Fruit fly (Drosophila melanogaster) whole organism, embryonic: ENCODE data around the gene Prx4.

Experiments
- ATbp ChIP-seq: fragments of 200-800 bp; sonication (Bioruptor generic); optimal IDR thresholded peaks from 2 replicates; lab custom pipeline; 2017; ENCODE audit warnings: missing biosample characterization, mild to moderate bottlenecking, missing genetic modification characterization, missing genetic modification reagents
- Atf3 ChIP-seq: fragments of 200-800 bp; sonication (Bioruptor generic); optimal IDR thresholded peaks from 3 replicates; lab custom pipeline; 2016; ENCODE audit warnings: missing biosample characterization, missing genetic modification characterization
- B-H1 ChIP-seq: fragments of 200-800 bp; sonication (Bioruptor generic); IDR thresholded peaks from 3 replicates; pipeline ENCODE4 v1.3.6; 2022; ENCODE audit warnings: missing biosample characterization, missing genetic modification characterization
- Bgb ChIP-seq: fragments of 200-800 bp; sonication (Bioruptor generic); IDR thresholded peaks from 2 replicates; pipeline ENCODE4 v1.3.6; 2022; ENCODE audit warnings: missing biosample characterization, missing genetic modification characterization; ENCODE audit not compliant: partially characterized antibody
- CG10147 ChIP-seq: fragments of 200-800 bp; sonication (Bioruptor generic); optimal IDR thresholded peaks from 2 replicates; lab custom pipeline; 2019; ENCODE audit warnings: missing biosample characterization, mild to moderate bottlenecking, missing genetic modification characterization, moderate library complexity
- CG10565 ChIP-seq: fragments of 200-800 bp; sonication (Bioruptor generic); optimal IDR thresholded peaks from 3 replicates; lab custom pipeline; 2016; ENCODE audit warnings: missing biosample characterization, mild to moderate bottlenecking, missing genetic modification characterization
- CG1233 ChIP-seq: fragments of 200-800 bp; sonication (Bioruptor generic); optimal IDR thresholded peaks from 4 replicates; lab custom pipeline; 2018; ENCODE audit warnings: missing biosample characterization, mild to moderate bottlenecking, missing genetic modification characterization
- CG16863 ChIP-seq: fragments of 200-800 bp; sonication (Bioruptor generic); optimal IDR thresholded peaks from 3 replicates; lab custom pipeline; 2016; ENCODE audit warnings: missing biosample characterization, missing genetic modification characterization
- CG18619 ChIP-seq: fragments of 200-800 bp; sonication (Bioruptor generic); optimal IDR thresholded peaks from 3 replicates; lab custom pipeline; 2017; ENCODE audit warnings: missing biosample characterization, mild to moderate bottlenecking, missing genetic modification characterization
- CG2678 ChIP-seq: fragments of 200-800 bp; sonication (Bioruptor generic); optimal IDR thresholded peaks from 3 replicates; lab custom pipeline; 2019; ENCODE audit warnings: missing biosample characterization, mild to moderate bottlenecking, missing genetic modification characterization, moderate library complexity
- CG2889 ChIP-seq: fragments of 200-800 bp; sonication (Bioruptor generic); IDR thresholded peaks from 3 replicates; pipeline ENCODE4 v1.3.6; 2022; ENCODE audit warnings: missing biosample characterization, missing genetic modification characterization
- CG34422 ChIP-seq: fragments of 200-800 bp; sonication (Bioruptor generic); IDR thresholded peaks from 3 replicates; pipeline ENCODE4 v1.3.6; 2022; ENCODE audit warnings: missing biosample characterization, missing genetic modification characterization
- CG4424 ChIP-seq: fragments of 200-800 bp; sonication (Bioruptor generic); optimal IDR thresholded peaks from 3 replicates; lab custom pipeline; 2016; ENCODE audit warnings: missing biosample characterization, missing genetic modification characterization
- CG4854 ChIP-seq: fragments of 200-800 bp; sonication (Bioruptor generic); optimal IDR thresholded peaks from 2 replicates; lab custom pipeline; 2016; ENCODE audit warnings: missing biosample characterization, missing genetic modification characterization, inconsistent platforms
- CG7928 ChIP-seq: fragments of 200-800 bp; sonication (Bioruptor generic); optimal IDR thresholded peaks from 2 replicates; lab custom pipeline; 2017; ENCODE audit warnings: missing biosample characterization, mild to moderate bottlenecking, missing genetic modification characterization
- CG8924 ChIP-seq: fragments of 200-800 bp; optimal IDR thresholded peaks from 3 replicates; lab custom pipeline; 2019; ENCODE audit warnings: missing biosample characterization, mild to moderate bottlenecking, missing genetic modification characterization, moderate library complexity
- CG9817 ChIP-seq: fragments of 200-800 bp; sonication (Bioruptor generic); optimal IDR thresholded peaks from 2 replicates; lab custom pipeline; 2018; ENCODE audit warnings: missing biosample characterization, mild to moderate bottlenecking, missing genetic modification characterization, moderate library complexity
- Camta ChIP-seq: fragments of 200-800 bp; sonication (Bioruptor generic); optimal IDR thresholded peaks from 2 replicates; lab custom pipeline; 2016; ENCODE audit warnings: missing biosample characterization, missing genetic modification characterization
- Dip3 ChIP-seq: fragments of 200-800 bp; sonication (Bioruptor generic); optimal IDR thresholded peaks from 3 replicates; lab custom pipeline; 2016; ENCODE audit warnings: missing biosample characterization, missing genetic modification characterization
- Dll ChIP-seq: fragments of 200-800 bp; sonication (Bioruptor generic); IDR thresholded peaks from 4 replicates; pipeline ENCODE4 v1.3.6; 2022; ENCODE audit warnings: missing biosample characterization, missing genetic modification characterization; ENCODE audit not compliant: partially characterized antibody
- E2f1 ChIP-seq: fragments of 200-800 bp; sonication (Bioruptor generic); IDR thresholded peaks from 2 replicates; pipeline ENCODE4 v1.3.6; 2022; ENCODE audit warnings: missing biosample characterization, missing genetic modification characterization
- ERR ChIP-seq: fragments of 200-800 bp; sonication (Bioruptor generic); optimal IDR thresholded peaks from 2 replicates; lab custom pipeline; 2016; ENCODE audit warnings: missing biosample characterization, missing genetic modification characterization
- Hand ChIP-seq: fragments of 200-800 bp; sonication (Bioruptor generic); optimal IDR thresholded peaks from 2 replicates; lab custom pipeline; 2017; ENCODE audit warnings: mild to moderate bottlenecking, missing biosample characterization, missing genetic modification reagents, missing genetic modification characterization
- Hr39 ChIP-seq: fragments of >200 bp; optimal IDR thresholded peaks from 2 replicates; lab custom pipeline; 2017
- Hr51 ChIP-seq, 2 experiments: fragments of 200-800 bp; sonication (Bioruptor generic); optimal IDR thresholded peaks; 2 replicates in 1 of 2; 3 replicates in 1 of 2; lab custom pipeline; 2016 to 2018; ENCODE audit warnings: missing biosample characterization in 2 of 2, missing genetic modification characterization in 2 of 2, mild to moderate bottlenecking in 1 of 2, moderate library complexity in 1 of 2
- NK7.1 ChIP-seq: fragments of 200-800 bp; sonication (Bioruptor generic); optimal IDR thresholded peaks from 3 replicates; lab custom pipeline; 2016; ENCODE audit warnings: missing biosample characterization, missing genetic modification characterization
- Neu2 ChIP-seq: fragments of 200-800 bp; sonication (Bioruptor generic); optimal IDR thresholded peaks from 3 replicates; lab custom pipeline; 2016; ENCODE audit warnings: missing biosample characterization, missing genetic modification characterization, borderline replicate concordance
- Nf-YA ChIP-seq: fragments of 200-800 bp; sonication (Bioruptor generic); IDR thresholded peaks from 2 replicates; pipeline ENCODE4 v1.3.6; 2022; ENCODE audit warnings: missing biosample characterization, missing genetic modification characterization
- Oli ChIP-seq: fragments of 200-800 bp; sonication (Bioruptor generic); optimal IDR thresholded peaks from 2 replicates; lab custom pipeline; 2018; ENCODE audit warnings: missing biosample characterization, mild to moderate bottlenecking, missing genetic modification characterization, moderate library complexity
- Poxn ChIP-seq: fragments of 200-800 bp; sonication (Bioruptor generic); IDR thresholded peaks from 2 replicates; pipeline ENCODE4 v1.3.6; 2022; ENCODE audit warnings: missing biosample characterization, missing genetic modification characterization
- Ptx1 ChIP-seq: fragments of 200-800 bp; sonication (Bioruptor generic); IDR thresholded peaks from 2 replicates; pipeline ENCODE4 v1.3.6; 2022; ENCODE audit warnings: missing biosample characterization, missing genetic modification characterization
- Side ChIP-seq: fragments of 200-800 bp; sonication (Bioruptor generic); optimal IDR thresholded peaks from 2 replicates; lab custom pipeline; 2016; ENCODE audit warnings: missing biosample characterization, missing genetic modification characterization
- Xbp1 ChIP-seq: fragments of 200-800 bp; sonication (Bioruptor generic); optimal IDR thresholded peaks from 3 replicates; lab custom pipeline; 2016; ENCODE audit warnings: missing biosample characterization, mild to moderate bottlenecking, missing genetic modification characterization
- al ChIP-seq: fragments of 200-800 bp; sonication (Bioruptor generic); IDR thresholded peaks from 2 replicates; pipeline ENCODE4 v1.3.6; 2022; ENCODE audit warnings: missing biosample characterization, missing genetic modification characterization
- corto ChIP-seq: fragments of 200-800 bp; sonication (Bioruptor generic); optimal IDR thresholded peaks from 2 replicates; lab custom pipeline; 2016; ENCODE audit warnings: missing biosample characterization, mild to moderate bottlenecking, missing genetic modification characterization, moderate library complexity
- cwo ChIP-seq: fragments of 200-800 bp; sonication (Bioruptor generic); optimal IDR thresholded peaks from 3 replicates; lab custom pipeline; 2017; ENCODE audit warnings: missing biosample characterization, missing genetic modification characterization, mild to moderate bottlenecking, moderate library complexity, missing genetic modification reagents
- dati ChIP-seq: fragments of 200-800 bp; sonication (Bioruptor generic); IDR thresholded peaks from 2 replicates; pipeline ENCODE4 v1.3.6; 2022; ENCODE audit warnings: missing biosample characterization, missing genetic modification characterization
- dysf ChIP-seq: fragments of 200-800 bp; sonication (Bioruptor generic); IDR thresholded peaks from 3 replicates; pipeline ENCODE4 v1.3.6; 2022; ENCODE audit warnings: missing biosample characterization, missing genetic modification characterization
- grau ChIP-seq: fragments of 200-800 bp; optimal IDR thresholded peaks from 3 replicates; lab custom pipeline; 2019; ENCODE audit warnings: missing biosample characterization, mild to moderate bottlenecking, missing genetic modification characterization, moderate library complexity
- grn ChIP-seq: fragments of 200-800 bp; sonication (Bioruptor generic); optimal IDR thresholded peaks from 3 replicates; lab custom pipeline; 2017; ENCODE audit warnings: missing biosample characterization, missing genetic modification characterization
- gt ChIP-seq: fragments of 200-800 bp; sonication (Bioruptor generic); IDR thresholded peaks from 2 replicates; pipeline ENCODE4 v1.3.6; 2022; ENCODE audit warnings: missing biosample characterization, missing genetic modification characterization
- hbn ChIP-seq: fragments of 200-800 bp; sonication (Bioruptor generic); IDR thresholded peaks from 2 replicates; pipeline ENCODE4 v1.3.6; 2022; ENCODE audit warnings: missing biosample characterization, missing genetic modification characterization; ENCODE audit not compliant: partially characterized antibody
- her ChIP-seq: fragments of 200-800 bp; sonication (Bioruptor generic); optimal IDR thresholded peaks from 2 replicates; lab custom pipeline; 2016; ENCODE audit warnings: missing biosample characterization, missing genetic modification characterization
- ken ChIP-seq: fragments of 200-800 bp; sonication (Bioruptor generic); IDR thresholded peaks from 3 replicates; pipeline ENCODE4 v1.3.6; 2022; ENCODE audit warnings: missing biosample characterization, missing genetic modification characterization
- peb ChIP-seq: fragments of 200-800 bp; sonication (Bioruptor generic); IDR thresholded peaks from 2 replicates; pipeline ENCODE4 v1.3.6; 2022; ENCODE audit warnings: missing biosample characterization, missing genetic modification characterization
- psq ChIP-seq: fragments of 200-800 bp; sonication (Bioruptor generic); optimal IDR thresholded peaks from 2 replicates; lab custom pipeline; 2017; ENCODE audit warnings: missing biosample characterization, missing genetic modification characterization
- so ChIP-seq: fragments of 200-800 bp; sonication (Bioruptor generic); IDR thresholded peaks from 3 replicates; pipeline ENCODE4 v1.3.6; 2022; ENCODE audit warnings: missing biosample characterization, missing genetic modification characterization
- tio ChIP-seq: fragments of 200-800 bp; sonication (Bioruptor generic); optimal IDR thresholded peaks from 2 replicates; lab custom pipeline; 2017; ENCODE audit warnings: missing biosample characterization, missing genetic modification characterization, inconsistent platforms
- zen ChIP-seq: fragments of 200-800 bp; sonication (Bioruptor generic); optimal IDR thresholded peaks from 3 replicates; lab custom pipeline; 2018; ENCODE audit warnings: missing biosample characterization, mild to moderate bottlenecking, missing genetic modification characterization, moderate library complexity

Prx4 gene

dm6 chr3L:3042150-3043049, at the start of gene Prx4 (continued):
- TF ChIP-seq NK7.1 (GFP tag; lab: Kevin White, UChicago) = no peak
- TF ChIP-seq ATbp (GFP tag; lab: Kevin White, UChicago) = peak; percentile 74
- peak; percentile 24; the same call in 1 of the 2 replicates for TF ChIP-seq dati
- TF ChIP-seq Atf3 (GFP tag; lab: Kevin White, UChicago) = no peak
- peak; percentile 91 for TF ChIP-seq CG8924 (tag; lab: Kevin White, UChicago)
- no peak for TF ChIP-seq Bgb (GFP tag; lab: Robert Waterston, UW)
- TF ChIP-seq CG7928 (GFP tag; lab: Kevin White, UChicago) = peak; percentile 19
- peak; percentile 72 for TF ChIP-seq CG1233 (GFP tag; lab: Kevin White, UChicago)
- TF ChIP-seq E2f1 = peak; percentile 69
- TF ChIP-seq CG18619 (GFP tag; lab: Kevin White, UChicago) = peak; percentile 47
- TF ChIP-seq hbn (GFP tag; lab: Robert Waterston, UW) = no peak
- TF ChIP-seq CG9817 = peak; percentile 64
- TF ChIP-seq CG2678 (tag; lab: Kevin White, UChicago) = peak; percentile 82
- TF ChIP-seq gt (GFP tag; lab: Robert Waterston, UW) = no peak
- no peak for TF ChIP-seq Hr39
- TF ChIP-seq ERR (GFP tag; lab: Kevin White, UChicago) = no peak
- peak; percentile 76 for TF ChIP-seq so (GFP tag; lab: Robert Waterston, UW)
- TF ChIP-seq CG2889 (GFP tag; lab: Robert Waterston, UW) = peak; percentile 63; the same call in 1 of the 3 replicates
- TF ChIP-seq grn = no peak
- TF ChIP-seq al (GFP tag; lab: Robert Waterston, UW) = peak; percentile 50; the same call in 1 of the 2 replicates
- TF ChIP-seq Camta (GFP tag; lab: Kevin White, UChicago) = no peak
- peak; percentile 41; the same call in 1 of the 2 replicates for TF ChIP-seq peb
- TF ChIP-seq corto (GFP tag; lab: Kevin White, UChicago) = peak; percentile 46
- TF ChIP-seq grau = peak; percentile 96
- TF ChIP-seq CG10565 (GFP tag; lab: Kevin White, UChicago) = no peak
- peak; percentile 39 for TF ChIP-seq tio (GFP tag; lab: Kevin White, UChicago)
- TF ChIP-seq Side = no peak
- TF ChIP-seq Neu2 (GFP tag; lab: Kevin White, UChicago) = no peak
- TF ChIP-seq psq (GFP tag; lab: Kevin White, UChicago) = no peak
- 0 out of 2 replicates have a peak, but pooled peaks have one; percentile 14 for TF ChIP-seq Nf-YA
- peak; percentile 70 for TF ChIP-seq Xbp1 (GFP tag; lab: Kevin White, UChicago)
- TF ChIP-seq Poxn (GFP tag; lab: Robert Waterston, UW) = peak; percentile 19; the same call in 1 of the 2 replicates
- TF ChIP-seq CG4424 = peak; percentile 70
- TF ChIP-seq Hand (GFP tag; lab: Kevin White, UChicago) = no peak
- no peak for TF ChIP-seq her (GFP tag; lab: Kevin White, UChicago)
- peak; percentile 87; the same call in 2 of the 3 replicates for TF ChIP-seq ken (GFP tag; lab: Robert Waterston, UW)
- TF ChIP-seq CG10147 (GFP tag; lab: Kevin White, UChicago) = peak; percentile 52
- peak; percentile 63; the same call in 2 of the 3 replicates for TF ChIP-seq B-H1 (GFP tag; lab: Robert Waterston, UW)
- TF ChIP-seq Dll (GFP tag; lab: Robert Waterston, UW) = no peak
- TF ChIP-seq CG16863 (GFP tag; lab: Kevin White, UChicago) = no peak
- peak; percentile 66 for TF ChIP-seq cwo
- peak; percentile 82 for TF ChIP-seq dysf (GFP tag; lab: Robert Waterston, UW)
- peak; percentile 61 for TF ChIP-seq Dip3 (GFP tag; lab: Kevin White, UChicago)
- peak; percentile 74 for TF ChIP-seq Ptx1 (GFP tag; lab: Robert Waterston, UW)
- TF ChIP-seq Hr51 (GFP tag; optimal IDR thresholded peaks at IDR 0.05; lab: Kevin White, UChicago) = peak in 1 of 2 experiments; percentile 72
- TF ChIP-seq CG34422 (GFP tag; lab: Robert Waterston, UW) = peak; percentile 74
- TF ChIP-seq Oli (tag; lab: Kevin White, UChicago) = peak; percentile 74
- peak; percentile 20 for TF ChIP-seq zen (tag; lab: Kevin White, UChicago)
- TF ChIP-seq CG4854 (GFP tag; lab: Kevin White, UChicago) = no peak
